Worm (Caenorhabditis elegans): Measurements from ENCODE around the gene M02E1.1.

DNA sequence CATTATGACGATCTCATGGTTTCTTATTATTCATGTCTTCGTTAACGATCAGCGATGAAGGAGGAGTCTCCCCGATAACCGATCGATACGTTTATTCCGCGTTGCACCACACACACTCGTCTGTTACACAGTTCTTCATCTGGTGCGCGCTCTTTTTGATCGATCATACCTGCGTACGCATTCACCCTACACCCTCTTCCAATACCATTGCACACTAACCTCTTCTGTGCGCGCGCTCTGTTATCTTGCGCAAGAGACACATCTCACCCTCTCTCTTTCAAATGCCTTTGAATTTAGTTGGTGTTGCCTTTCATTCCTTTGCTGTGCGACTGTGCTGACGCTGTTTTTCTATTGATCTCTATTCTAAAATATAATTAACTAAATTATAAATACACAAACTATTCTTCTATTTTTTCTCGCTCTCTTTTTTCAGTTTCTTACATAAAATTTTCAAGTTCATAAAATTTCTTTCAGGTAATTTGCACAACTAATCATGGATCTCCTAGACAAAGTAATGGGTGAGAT lies 45.9 kb downstream of the M02E1.1 start, which contains the start of gene nrde-3:
- no peak for TF ChIP-seq madf-6 (GFP tag; IDR thresholded peaks at IDR 0.05)
- no peak for TF ChIP-seq attf-6 (GFP tag; IDR thresholded peaks at IDR 0.05)
- no peak for TF ChIP-seq Y67H2A.10 (GFP tag; conservative IDR thresholded peaks at IDR 0.05)
- no peak for TF ChIP-seq dpff-1 (tag; optimal IDR thresholded peaks at IDR 0.05)
- TF ChIP-seq mes-4 (tag; optimal IDR thresholded peaks at IDR 0.05): no peak

Measured in whole organism, young adult.